Worm (Caenorhabditis elegans): Measurements from ENCODE around the gene col-153.

col-153 gene

ce11 chrV:10998797-10999196 lies 49.2 kb downstream of the col-153 start, which contains the start of gene F53B7.7:
Gene F53B7.7, plus strand, starts transcription at chrV:10999097.
- no peak for TF ChIP-seq lin-35 (GFP tag; optimal IDR thresholded peaks at IDR 0.05)
- no peak for TF ChIP-seq egl-44 (GFP tag; IDR thresholded peaks at IDR 0.05)
- no peak for TF ChIP-seq F52B5.7 (tag; optimal IDR thresholded peaks at IDR 0.05)
- no peak for TF ChIP-seq pha-4 (tag; optimal IDR thresholded peaks at IDR 0.05)
- no peak for TF ChIP-seq egrh-3 (GFP tag; IDR thresholded peaks at IDR 0.05)
- TF ChIP-seq ceh-91 (GFP tag; IDR thresholded peaks at IDR 0.05) = no peak
- no peak for TF ChIP-seq lag-1 (GFP tag; IDR thresholded peaks at IDR 0.05)
- no peak for TF ChIP-seq hmg-1.2 (GFP tag; IDR thresholded peaks at IDR 0.05)
- no peak for TF ChIP-seq dpff-1 (tag; optimal IDR thresholded peaks at IDR 0.05)
- no peak for TF ChIP-seq Y95B8A.8 (GFP tag; IDR thresholded peaks at IDR 0.05)
- TF ChIP-seq zfh-2 (GFP tag; conservative IDR thresholded peaks at IDR 0.05) = no peak
- TF ChIP-seq zim-3 (tag; optimal IDR thresholded peaks at IDR 0.05) = no peak
- TF ChIP-seq B0019.2 (GFP tag; conservative IDR thresholded peaks at IDR 0.05) = no peak
- no peak for TF ChIP-seq ekl-4 (GFP tag; IDR thresholded peaks at IDR 0.05)

ce11 chrV:11000650-11001049 lies 51.0 kb downstream of the col-153 start, which contains the start of gene isy-1:
Gene isy-1, minus strand, starts transcription at chrV:11000699.
- TF ChIP-seq snpc-1.1 (tag; optimal IDR thresholded peaks at IDR 0.05; ENCODE audit: insufficient read depth) (no peak), sea-2 (GFP tag; IDR thresholded peaks at IDR 0.05) (no peak), efl-1 (GFP tag; optimal IDR thresholded peaks at IDR 0.05) (peak; percentile 81), snpc-3.4 (tag; optimal IDR thresholded peaks at IDR 0.05) (no peak), fkh-3 (tag; optimal IDR thresholded peaks at IDR 0.05) (no peak), dpl-1 (GFP tag; optimal IDR thresholded peaks at IDR 0.05) (peak; percentile 56), hlh-12 (tag; optimal IDR thresholded peaks at IDR 0.05) (no peak), him-1 (tag; optimal IDR thresholded peaks at IDR 0.05) (peak; percentile 13), attf-3 (GFP tag; conservative IDR thresholded peaks at IDR 0.05) (peak; percentile 92), lin-54 (GFP tag; optimal IDR thresholded peaks at IDR 0.05) (peak; percentile 93), mcd-1 (GFP tag; IDR thresholded peaks at IDR 0.05) (peak; percentile 79; the same call in 1 of the 2 replicates), snpc-4 (GFP tag; optimal IDR thresholded peaks at IDR 0.05) (no peak), snpc-4 (tag; optimal IDR thresholded peaks at IDR 0.05) (peak in 1 of 4 experiments; percentile 53), F23B12.7 (tag; optimal IDR thresholded peaks at IDR 0.05; ENCODE audit: insufficient read depth) (peak; percentile 50), atf-7 (tag; optimal IDR thresholded peaks at IDR 0.05) (no peak), lin-35 (GFP tag; optimal IDR thresholded peaks at IDR 0.05) (peak in 1 of 3 experiments; percentile 84), lin-26 (GFP tag; IDR thresholded peaks at IDR 0.05) (no peak), attf-5 (GFP tag; optimal IDR thresholded peaks at IDR 0.05) (peak; percentile 85), lag-1 (GFP tag; IDR thresholded peaks at IDR 0.05) (no peak), sdz-38 (tag; optimal IDR thresholded peaks at IDR 0.05) (no peak), rec-8 (tag; optimal IDR thresholded peaks at IDR 0.05) (no peak)

Measured in whole organism, young adult.